Worm (Caenorhabditis elegans) whole organism, L2 larva: ENCODE measurements around the gene ftr-1.

Source experiments
- F13H6.1 ChIP-seq: sonication (generic microtip); optimal IDR thresholded peaks from 2 replicates; lab custom pipeline; 2016; ENCODE audit warnings: missing genetic modification characterization, missing compliant biosample characterization
- R02D3.7 ChIP-seq: fragments of 150-350 bp; optimal IDR thresholded peaks from 2 replicates; lab custom pipeline; 2014; ENCODE audit warnings: missing biosample characterization, missing genetic modification characterization
- Y55F3AM.14 ChIP-seq: fragments of 200-800 bp; sonication (Bioruptor generic); optimal IDR thresholded peaks from 2 replicates; lab custom pipeline; 2018; ENCODE audit warnings: mild to moderate bottlenecking, missing genetic modification characterization, missing compliant biosample characterization
- ZK546.5 ChIP-seq: sonication (generic microtip); optimal IDR thresholded peaks from 2 replicates; lab custom pipeline; 2017; ENCODE audit warnings: missing biosample characterization, missing genetic modification characterization
- alr-1 ChIP-seq: fragments of 150-350 bp; optimal IDR thresholded peaks from 2 replicates; lab custom pipeline; 2014; ENCODE audit warnings: missing biosample characterization, missing genetic modification characterization
- blmp-1 ChIP-seq: sonication (generic microtip); optimal IDR thresholded peaks from 2 replicates; lab custom pipeline; 2017; ENCODE audit warnings: missing genetic modification characterization, mild to moderate bottlenecking, missing compliant biosample characterization, antibody characterized with exemption, moderate library complexity; ENCODE audit not compliant: insufficient read depth
- ceh-82 ChIP-seq: fragments of 150-350 bp; optimal IDR thresholded peaks from 2 replicates; lab custom pipeline; 2014; ENCODE audit warnings: missing biosample characterization, missing genetic modification characterization
- crh-2 ChIP-seq: sonication (generic microtip); optimal IDR thresholded peaks from 2 replicates; lab custom pipeline; 2017; ENCODE audit warnings: missing biosample characterization, missing genetic modification characterization
- egl-27 ChIP-seq: sonication (generic microtip); optimal IDR thresholded peaks from 3 replicates; lab custom pipeline; 2017; ENCODE audit warnings: missing biosample characterization, missing genetic modification reagents, missing genetic modification characterization
- elt-3 ChIP-seq: sonication (generic microtip); optimal IDR thresholded peaks from 2 replicates; lab custom pipeline; 2017; ENCODE audit warnings: missing biosample characterization, missing genetic modification characterization
- fos-1 ChIP-seq: fragments of 150-350 bp; optimal IDR thresholded peaks from 2 replicates; lab custom pipeline; 2014; ENCODE audit warnings: missing biosample characterization, missing genetic modification characterization
- lin-11 ChIP-seq: fragments of 150-350 bp; sonication (generic microtip); optimal IDR thresholded peaks from 2 replicates; lab custom pipeline; 2014; ENCODE audit warnings: missing biosample characterization, missing genetic modification characterization, inconsistent platforms, mixed read lengths
- lin-39 ChIP-seq: fragments of 150-350 bp; optimal IDR thresholded peaks from 2 replicates; lab custom pipeline; 2014; ENCODE audit warnings: missing biosample characterization, missing genetic modification reagents, missing genetic modification characterization
- lsy-2 ChIP-seq, 2 experiments: fragments of 150-350 bp in 1 of 2; sonication (generic microtip) in 1 of 2; optimal IDR thresholded peaks; 2 replicates each; lab custom pipeline; 2014 to 2017; ENCODE audit warnings: missing biosample characterization in 2 of 2, missing genetic modification characterization in 2 of 2
- mab-5 ChIP-seq: fragments of 150-350 bp; optimal IDR thresholded peaks from 2 replicates; lab custom pipeline; 2014; ENCODE audit warnings: missing biosample characterization, missing genetic modification characterization
- mdl-1 ChIP-seq, 2 experiments: fragments of 150-350 bp in 1 of 2; sonication (generic microtip) in 1 of 2; optimal IDR thresholded peaks; 2 replicates each; lab custom pipeline; 2017; ENCODE audit warnings: missing biosample characterization in 2 of 2, missing genetic modification characterization in 2 of 2
- nhr-10 ChIP-seq: sonication (generic microtip); optimal IDR thresholded peaks from 2 replicates; lab custom pipeline; 2017; ENCODE audit warnings: missing biosample characterization, missing genetic modification characterization
- nhr-11 ChIP-seq: fragments of 150-350 bp; optimal IDR thresholded peaks from 2 replicates; lab custom pipeline; 2014; ENCODE audit warnings: missing biosample characterization, missing genetic modification characterization
- nhr-129 ChIP-seq: fragments of 150-350 bp; optimal IDR thresholded peaks from 2 replicates; lab custom pipeline; 2014; ENCODE audit warnings: missing biosample characterization, missing genetic modification characterization
- nhr-21 ChIP-seq: fragments of 150-350 bp; optimal IDR thresholded peaks from 2 replicates; lab custom pipeline; 2014; ENCODE audit warnings: missing biosample characterization, missing genetic modification characterization
- nhr-23 ChIP-seq: fragments of 150-350 bp; optimal IDR thresholded peaks from 2 replicates; lab custom pipeline; 2014; ENCODE audit warnings: missing biosample characterization, missing genetic modification reagents, missing genetic modification characterization
- nhr-237 ChIP-seq: fragments of 150-350 bp; optimal IDR thresholded peaks from 2 replicates; lab custom pipeline; 2014; ENCODE audit warnings: missing biosample characterization, missing genetic modification characterization
- nhr-77 ChIP-seq: fragments of 150-350 bp; optimal IDR thresholded peaks from 2 replicates; lab custom pipeline; 2014; ENCODE audit warnings: missing biosample characterization, missing genetic modification characterization
- peb-1 ChIP-seq: fragments of 150-350 bp; optimal IDR thresholded peaks from 2 replicates; lab custom pipeline; 2014; ENCODE audit warnings: missing biosample characterization, missing genetic modification characterization
- sem-4 ChIP-seq: fragments of 150-350 bp; optimal IDR thresholded peaks from 2 replicates; lab custom pipeline; 2014; ENCODE audit warnings: missing biosample characterization, missing genetic modification reagents, missing genetic modification characterization
- skn-1 ChIP-seq: sonication (generic microtip); optimal IDR thresholded peaks from 2 replicates; lab custom pipeline; 2017; ENCODE audit warnings: missing biosample characterization, missing genetic modification characterization
- sma-3 ChIP-seq: sonication (generic microtip); optimal IDR thresholded peaks from 2 replicates; lab custom pipeline; 2016; ENCODE audit warnings: missing genetic modification reagents, missing genetic modification characterization, missing compliant biosample characterization
- sma-9 ChIP-seq, 2 experiments: fragments of 150-350 bp in 1 of 2; sonication (generic microtip) in 1 of 2; optimal IDR thresholded peaks; 2 replicates each; lab custom pipeline; 2014 to 2016; ENCODE audit warnings: missing genetic modification characterization in 2 of 2, mild to moderate bottlenecking in 1 of 2, missing biosample characterization in 1 of 2, missing compliant biosample characterization in 1 of 2, missing genetic modification reagents in 1 of 2, moderate library complexity in 1 of 2
- unc-39 ChIP-seq: fragments of 150-350 bp; optimal IDR thresholded peaks from 2 replicates; lab custom pipeline; 2014; ENCODE audit warnings: missing biosample characterization, missing genetic modification characterization
- unc-55 ChIP-seq: fragments of 150-350 bp; sonication (generic microtip); optimal IDR thresholded peaks from 3 replicates; lab custom pipeline; 2014; ENCODE audit warnings: missing biosample characterization, missing genetic modification reagents, missing genetic modification characterization
- unc-62 ChIP-seq: fragments of 150-350 bp; optimal IDR thresholded peaks from 2 replicates; lab custom pipeline; 2014; ENCODE audit warnings: missing biosample characterization, missing genetic modification reagents, missing genetic modification characterization
- zag-1 ChIP-seq: fragments of 150-350 bp; optimal IDR thresholded peaks from 2 replicates; lab custom pipeline; 2014; ENCODE audit warnings: missing biosample characterization, missing genetic modification characterization
- ztf-11 ChIP-seq: sonication (generic microtip); optimal IDR thresholded peaks from 2 replicates; lab custom pipeline; 2017; ENCODE audit warnings: missing biosample characterization, missing genetic modification characterization
- ztf-4 ChIP-seq: fragments of 150-350 bp; optimal IDR thresholded peaks from 2 replicates; lab custom pipeline; 2014; ENCODE audit warnings: missing biosample characterization, missing genetic modification characterization

ftr-1 gene

DNA sequence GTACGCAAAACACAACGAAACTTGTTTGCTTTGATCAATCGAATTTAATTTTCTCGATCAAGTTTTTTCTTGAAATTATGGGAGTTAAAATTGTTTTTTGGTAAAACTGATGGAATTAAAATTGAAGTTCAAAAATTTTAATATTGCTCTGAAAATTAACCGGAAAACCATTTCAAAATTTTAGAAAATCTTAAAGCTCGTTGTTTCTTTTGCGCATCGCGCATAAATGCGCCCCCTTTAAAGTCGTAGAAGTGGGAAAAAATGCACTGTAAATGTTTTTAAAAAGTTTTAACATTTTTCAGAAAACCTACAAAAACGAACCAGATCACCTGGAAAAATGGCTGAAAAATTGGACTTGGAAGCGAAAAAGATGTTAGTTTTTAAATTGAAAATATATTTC is 6.3 kb downstream of the ftr-1 start, which contains the start of gene fbxa-113:
Gene fbxa-113, plus strand, starts transcription at position 301 of the 400 bp plus-strand sequence.
- TF ChIP-seq unc-62 (no peak), zag-1 (tag; lab: Kevin White, UChicago) (no peak), ztf-11 (tag; lab: Kevin White, UChicago) (no peak), unc-55 (no peak), nhr-237 (tag; lab: Kevin White, UChicago) (no peak), F13H6.1 (tag; lab: Kevin White, UChicago) (no peak), nhr-77 (tag; lab: Kevin White, UChicago) (no peak), Y55F3AM.14 (GFP tag; lab: Kevin White, UChicago) (no peak), lsy-2 (tag; optimal IDR thresholded peaks at IDR 0.05; lab: Kevin White, UChicago) (no peak), lin-39 (no peak), sem-4 (tag; lab: Kevin White, UChicago) (no peak), egl-27 (no peak), sma-9 (GFP tag; optimal IDR thresholded peaks at IDR 0.05; lab: Kevin White, UChicago) (no peak), sma-9 (tag; optimal IDR thresholded peaks at IDR 0.05; lab: Kevin White, UChicago) (no peak), nhr-129 (tag; lab: Kevin White, UChicago) (no peak), skn-1 (tag; lab: Kevin White, UChicago) (no peak), alr-1 (no peak), sma-3 (GFP tag; lab: Kevin White, UChicago) (no peak), mdl-1 (tag; optimal IDR thresholded peaks at IDR 0.05; lab: Kevin White, UChicago) (no peak), R02D3.7 (tag; lab: Kevin White, UChicago) (no peak)

DNA sequence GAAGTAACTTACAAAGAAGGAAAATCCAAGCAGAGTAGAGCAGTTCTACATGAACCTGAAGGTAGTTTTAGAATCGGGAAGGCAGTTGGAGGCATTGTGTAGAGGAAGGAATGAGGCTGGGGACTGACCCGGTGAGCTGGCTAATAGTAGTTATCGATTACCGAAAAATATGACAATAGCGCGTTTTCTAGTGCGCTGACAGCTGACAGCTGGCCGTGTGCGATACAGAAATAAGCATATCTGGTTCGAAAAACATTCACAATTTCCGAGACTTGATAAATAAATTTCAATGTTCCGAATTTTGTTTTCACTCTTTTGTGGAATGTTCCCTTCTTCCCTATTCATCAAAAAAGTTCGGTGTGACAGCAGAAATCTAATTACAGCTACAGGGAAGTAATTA is 9.3 kb downstream of the ftr-1 start, which contains the start of the genes fbxb-59 and srbc-34:
Gene fbxb-59, minus strand, starts transcription at position 101 of the 400 bp plus-strand sequence.
Gene srbc-34, plus strand, starts transcription at position 233 of the 400 bp plus-strand sequence.
- TF ChIP-seq ztf-4 (no peak), ztf-11 (tag; lab: Kevin White, UChicago) (no peak)
- TF ChIP-seq, all 48 proteins: peak for 0

ce11 chrV:20212584-20212983 is 15.8 kb downstream of the ftr-1 start, which contains the start of gene Y113G7B.12:
Gene Y113G7B.12 (minus strand): TSS chrV:20212684.
- TF ChIP-seq fos-1 (tag; lab: Kevin White, UChicago) (peak; percentile 58), crh-2 (tag; lab: Kevin White, UChicago) (peak; percentile 11), ZK546.5 (tag; lab: Kevin White, UChicago) (no peak), nhr-10 (tag; lab: Kevin White, UChicago) (no peak)

DNA sequence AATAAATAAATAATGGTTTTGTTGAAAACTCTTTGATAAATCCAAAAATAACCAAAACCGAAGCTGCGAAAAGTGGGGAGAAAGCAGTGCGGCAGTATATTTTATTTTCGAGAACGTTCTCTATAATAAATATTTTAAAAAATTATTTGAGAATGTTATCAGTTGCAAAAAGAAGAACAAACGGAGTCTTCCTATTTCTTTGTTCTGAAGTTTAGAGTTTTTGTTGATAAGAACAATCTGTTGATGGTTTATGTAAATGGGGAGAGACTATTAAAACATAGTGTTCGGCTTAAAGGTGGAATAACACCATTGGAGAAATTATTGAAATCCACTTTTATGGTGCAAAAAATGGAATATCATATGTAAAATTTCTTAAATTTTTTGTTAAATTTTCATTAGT is 16.3 kb downstream of the ftr-1 start:
- TF ChIP-seq mab-5 (tag; lab: Kevin White, UChicago) (no peak), fos-1 (tag; lab: Kevin White, UChicago) (peak; percentile 37), ceh-82 (tag; lab: Kevin White, UChicago) (no peak), nhr-77 (tag; lab: Kevin White, UChicago) (no peak), blmp-1 (tag; lab: Kevin White, UChicago) (no peak), unc-62 (no peak)

- no peak for TF ChIP-seq lin-11 (tag; lab: Kevin White, UChicago)
- TF ChIP-seq alr-1, result no peak
- TF ChIP-seq nhr-11, result no peak
- no peak for TF ChIP-seq ztf-11 (tag; lab: Kevin White, UChicago)
- no peak for TF ChIP-seq nhr-77 (tag; lab: Kevin White, UChicago)
- TF ChIP-seq nhr-21 (tag; lab: Kevin White, UChicago), result no peak
- no peak for TF ChIP-seq nhr-23
- no peak for TF ChIP-seq peb-1 (tag; lab: Kevin White, UChicago)
- no peak for TF ChIP-seq F13H6.1 (tag; lab: Kevin White, UChicago)
- no peak for TF ChIP-seq unc-39 (tag; lab: Kevin White, UChicago)
- no peak for TF ChIP-seq unc-55
- no peak for TF ChIP-seq unc-62
- no peak for TF ChIP-seq nhr-129 (tag; lab: Kevin White, UChicago)
- no peak for TF ChIP-seq elt-3
- no peak for TF ChIP-seq ZK546.5 (tag; lab: Kevin White, UChicago)
- TF ChIP-seq, all 48 proteins: peak for 0
Measured at ce11 chrV:20215197-20215596, 18.4 kb downstream of the ftr-1 start, which contains the start of gene Y113G7B.11. Gene Y113G7B.11 (minus strand): TSS chrV:20215297.
